Fruit fly (Drosophila melanogaster) whole organism, embryonic: ENCODE measurements around the gene lectin-21Ca.

ENCODE experiments used
- Ets97D ChIP-seq: fragments of 200-800 bp; sonication (Bioruptor generic); optimal IDR thresholded peaks from 3 replicates; lab custom pipeline; 2016; ENCODE audit warnings: missing biosample characterization, missing genetic modification characterization
- caup ChIP-seq: fragments of 200-800 bp; sonication (Bioruptor generic); optimal IDR thresholded peaks from 3 replicates; lab custom pipeline; 2017; ENCODE audit warnings: missing biosample characterization, mild to moderate bottlenecking, missing genetic modification characterization, moderate library complexity; ENCODE audit not compliant: severe bottlenecking
- klu ChIP-seq: fragments of 200-800 bp; sonication (Bioruptor generic); IDR thresholded peaks from 2 replicates; pipeline ENCODE4 v1.3.6; 2022; ENCODE audit warnings: missing biosample characterization, missing genetic modification characterization

DNA sequence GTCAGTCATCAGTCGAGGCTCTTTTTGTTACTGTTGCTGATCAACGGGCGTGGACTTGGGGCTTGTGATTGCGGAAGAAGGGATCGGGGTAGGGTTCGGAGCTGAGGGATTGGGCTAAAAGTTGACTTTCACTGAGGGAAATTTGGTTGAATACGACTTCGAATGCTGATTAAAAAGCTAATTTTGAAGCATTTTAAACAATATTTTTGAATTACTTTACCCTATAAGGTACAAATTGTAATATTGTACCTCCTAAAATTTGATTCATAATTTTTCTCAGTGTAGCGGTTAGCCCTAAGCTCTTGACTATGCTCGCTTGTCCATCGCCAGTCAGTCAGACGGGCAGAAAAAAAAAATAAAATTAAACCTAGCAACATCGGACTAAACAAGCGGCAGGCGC lies 22.1 kb downstream of the lectin-21Ca start:
- TF ChIP-seq klu (no peak), caup (GFP tag; lab: Kevin White, UChicago) (no peak), Ets97D (GFP tag; lab: Kevin White, UChicago) (no peak)
